Worm (Caenorhabditis elegans) whole organism, mixed stage, embryonic: ENCODE data around the gene F22B3.7.
"Not testable (repeated sequence)": the region's sequence is repeated elsewhere in the genome, so short reads cannot be mapped to it uniquely, and the experiment has no call there.

Experiments used
- M03D4.4 ChIP-seq: sonication (generic microtip); optimal IDR thresholded peaks from 2 replicates; lab custom pipeline; 2017; ENCODE audit warnings: mild to moderate bottlenecking, missing genetic modification characterization, missing compliant biosample characterization
- blmp-1 ChIP-seq: fragments of 150-350 bp; optimal IDR thresholded peaks from 2 replicates; lab custom pipeline; 2014; ENCODE audit warnings: missing biosample characterization, missing genetic modification characterization
- ceh-39 ChIP-seq: fragments of 150-350 bp; optimal IDR thresholded peaks from 2 replicates; lab custom pipeline; 2014; ENCODE audit warnings: missing biosample characterization, missing genetic modification characterization
- ceh-43 ChIP-seq: fragments of 200-800 bp; sonication (Bioruptor generic); optimal IDR thresholded peaks from 2 replicates; lab custom pipeline; 2018; ENCODE audit warnings: mild to moderate bottlenecking, missing genetic modification characterization, moderate library complexity, missing compliant biosample characterization
- ces-1 ChIP-seq: fragments of 150-350 bp; optimal IDR thresholded peaks from 2 replicates; lab custom pipeline; 2014; ENCODE audit warnings: missing biosample characterization, missing genetic modification reagents, missing genetic modification characterization
- cnd-1 ChIP-seq: fragments of 200-800 bp; sonication (Bioruptor generic); optimal IDR thresholded peaks from 2 replicates; lab custom pipeline; 2018; ENCODE audit warnings: mild to moderate bottlenecking, missing genetic modification characterization, missing compliant biosample characterization
- elt-1 ChIP-seq: sonication (generic microtip); optimal IDR thresholded peaks from 2 replicates; lab custom pipeline; 2017; ENCODE audit warnings: missing genetic modification characterization, mild to moderate bottlenecking, missing compliant biosample characterization, antibody characterized with exemption, moderate library complexity, borderline replicate concordance; ENCODE audit not compliant: insufficient read depth
- elt-3 ChIP-seq: fragments of 150-350 bp; optimal IDR thresholded peaks from 2 replicates; lab custom pipeline; 2014; ENCODE audit warnings: missing biosample characterization, missing genetic modification characterization
- flh-1 ChIP-seq: fragments of 200-800 bp; sonication (Bioruptor generic); optimal IDR thresholded peaks from 2 replicates; lab custom pipeline; 2018; ENCODE audit warnings: mild to moderate bottlenecking, missing genetic modification characterization, moderate library complexity, missing compliant biosample characterization
- ham-2 ChIP-seq: fragments of 200-800 bp; sonication (Bioruptor generic); optimal IDR thresholded peaks from 2 replicates; lab custom pipeline; 2018; ENCODE audit warnings: mild to moderate bottlenecking, missing genetic modification characterization, missing compliant biosample characterization
- hlh-1 ChIP-seq: fragments of 150-350 bp; optimal IDR thresholded peaks from 2 replicates; lab custom pipeline; 2014; ENCODE audit warnings: missing biosample characterization, missing genetic modification reagents, missing genetic modification characterization
- lin-13 ChIP-seq: fragments of 150-350 bp; optimal IDR thresholded peaks from 2 replicates; lab custom pipeline; 2014; ENCODE audit warnings: missing biosample characterization, missing genetic modification characterization
- lin-32 ChIP-seq: fragments of 200-800 bp; sonication (Bioruptor generic); optimal IDR thresholded peaks from 2 replicates; lab custom pipeline; 2018; ENCODE audit warnings: mild to moderate bottlenecking, missing genetic modification characterization, missing compliant biosample characterization
- mab-5 ChIP-seq: fragments of 150-350 bp; optimal IDR thresholded peaks from 2 replicates; lab custom pipeline; 2014; ENCODE audit warnings: missing biosample characterization, missing genetic modification characterization
- mep-1 ChIP-seq: fragments of 150-350 bp; optimal IDR thresholded peaks from 2 replicates; lab custom pipeline; 2017; ENCODE audit warnings: missing biosample characterization, missing genetic modification reagents, missing genetic modification characterization, inconsistent platforms
- mls-2 ChIP-seq: sonication (generic microtip); optimal IDR thresholded peaks from 2 replicates; lab custom pipeline; 2016; ENCODE audit warnings: mild to moderate bottlenecking, missing genetic modification characterization, moderate library complexity, missing compliant biosample characterization
- nhr-12 ChIP-seq: fragments of 150-350 bp; optimal IDR thresholded peaks from 2 replicates; lab custom pipeline; 2014; ENCODE audit warnings: missing biosample characterization, missing genetic modification characterization
- nhr-28 ChIP-seq: fragments of 150-350 bp; optimal IDR thresholded peaks from 2 replicates; lab custom pipeline; 2014; ENCODE audit warnings: missing biosample characterization, missing genetic modification characterization
- sem-2 ChIP-seq: fragments of 200-800 bp; sonication (Bioruptor generic); optimal IDR thresholded peaks from 2 replicates; lab custom pipeline; 2018; ENCODE audit warnings: mild to moderate bottlenecking, missing genetic modification characterization, missing compliant biosample characterization
- snpc-4 ChIP-seq: fragments of 150-350 bp; optimal IDR thresholded peaks from 2 replicates; lab custom pipeline; 2014; ENCODE audit warnings: missing biosample characterization, missing genetic modification characterization
- sptf-1 ChIP-seq: sonication (generic microtip); optimal IDR thresholded peaks from 2 replicates; lab custom pipeline; 2017; ENCODE audit warnings: mild to moderate bottlenecking, missing genetic modification characterization, moderate library complexity, missing compliant biosample characterization
- tbx-8 ChIP-seq: fragments of 200-800 bp; sonication (Bioruptor generic); optimal IDR thresholded peaks from 2 replicates; lab custom pipeline; 2018; ENCODE audit warnings: mild to moderate bottlenecking, missing genetic modification characterization, moderate library complexity, missing compliant biosample characterization
- unc-120 ChIP-seq: sonication (generic microtip); optimal IDR thresholded peaks from 2 replicates; lab custom pipeline; 2017; ENCODE audit warnings: missing genetic modification characterization, missing compliant biosample characterization; ENCODE audit not compliant: poor library complexity, severe bottlenecking
- zip-8 ChIP-seq: fragments of 150-350 bp; optimal IDR thresholded peaks from 2 replicates; lab custom pipeline; 2014; ENCODE audit warnings: missing biosample characterization, missing genetic modification characterization
- ztf-11 ChIP-seq: fragments of 150-350 bp; optimal IDR thresholded peaks from 2 replicates; lab custom pipeline; 2014; ENCODE audit warnings: missing biosample characterization, missing genetic modification characterization

Gene F22B3.7

ce11 chrIV:11431448-11431847, 9.9 kb upstream of the F22B3.7 start:
- TF ChIP-seq nhr-12 (tag; lab: Kevin White, UChicago): no peak
- peak; percentile 98 for TF ChIP-seq ces-1 (GFP tag; lab: Kevin White, UChicago)
- no peak for TF ChIP-seq flh-1 (GFP tag; lab: Kevin White, UChicago)
- no peak for TF ChIP-seq mab-5 (tag; lab: Kevin White, UChicago)
- TF ChIP-seq elt-1: no peak

- TF ChIP-seq lin-13 (tag; lab: Kevin White, UChicago): no peak
- no peak for TF ChIP-seq ces-1 (GFP tag; lab: Kevin White, UChicago)
- no peak for TF ChIP-seq ham-2 (GFP tag; lab: Kevin White, UChicago)
- TF ChIP-seq tbx-8: no peak
- TF ChIP-seq lin-32: no peak
- no peak for TF ChIP-seq ceh-43 (GFP tag; lab: Kevin White, UChicago)
- TF ChIP-seq mab-5 (tag; lab: Kevin White, UChicago): no peak
- no peak for TF ChIP-seq sptf-1
- TF ChIP-seq cnd-1 (tag; lab: Kevin White, UChicago): no peak
- no peak for TF ChIP-seq zip-8 (tag; lab: Kevin White, UChicago)
- TF ChIP-seq ztf-11 (tag; lab: Kevin White, UChicago): no peak
- no peak for TF ChIP-seq sem-2 (GFP tag; lab: Kevin White, UChicago)
- TF ChIP-seq blmp-1: no peak
- TF ChIP-seq ceh-39: no peak
These were observed 3.8 kb upstream of the F22B3.7 start, which contains the start of gene kin-4 for ce11 chrIV:11425442-11425841. Gene kin-4 (plus strand): TSS chrIV:11425742.

ce11 chrIV:11424830-11425229, 3.2 kb upstream of the F22B3.7 start, which contains the start of gene F22B3.8:
Gene F22B3.8 (minus strand): TSS chrIV:11424930.
- TF ChIP-seq ces-1 (GFP tag; lab: Kevin White, UChicago) (no peak), snpc-4 (tag; lab: Kevin White, UChicago) (no peak), mep-1 (tag; lab: Kevin White, UChicago) (no peak), zip-8 (tag; lab: Kevin White, UChicago) (no peak), mls-2 (no peak), ham-2 (GFP tag; lab: Kevin White, UChicago) (no peak)

- not testable (repeated sequence) for TF ChIP-seq M03D4.4 (tag; lab: Kevin White, UChicago); ztf-11 (tag; lab: Kevin White, UChicago); ceh-39
These were observed 4.9 kb downstream of the F22B3.7 start, which contains the start of gene F22B3.5 for ce11 chrIV:11416724-11417123. Gene F22B3.5 (minus strand): TSS chrIV:11416824.

DNA sequence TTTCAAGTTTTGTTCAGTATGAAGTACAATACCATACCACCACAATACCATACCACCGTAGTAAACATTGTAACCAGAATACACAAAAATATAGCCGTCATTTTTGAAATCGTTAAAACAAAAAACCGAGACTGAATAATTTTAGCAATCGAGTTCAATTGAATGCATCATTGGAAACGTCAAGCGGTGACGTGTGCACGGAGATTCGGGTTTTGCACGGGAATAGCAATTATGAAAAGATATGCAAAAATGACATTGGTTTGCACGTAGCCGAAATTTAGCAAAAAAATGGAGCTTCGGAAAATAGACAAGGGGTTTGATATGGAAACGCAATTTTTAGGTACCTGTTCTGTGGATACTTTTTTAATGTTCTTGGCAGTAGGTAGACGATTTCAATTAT, 6.7 kb downstream of the F22B3.7 start, which contains the start of gene F22B3.10:
Gene F22B3.10, minus strand, starts transcription at position 101 of the 400 bp plus-strand sequence.
- TF ChIP-seq cnd-1 (tag; lab: Kevin White, UChicago) (no peak), unc-120 (tag; lab: Kevin White, UChicago) (no peak), elt-3 (tag; lab: Kevin White, UChicago) (no peak), nhr-28 (tag; lab: Kevin White, UChicago) (no peak), mls-2 (no peak), tbx-8 (no peak), ces-1 (GFP tag; lab: Kevin White, UChicago) (no peak), lin-32 (no peak), ham-2 (GFP tag; lab: Kevin White, UChicago) (no peak), hlh-1 (tag; lab: Kevin White, UChicago) (no peak), flh-1 (GFP tag; lab: Kevin White, UChicago) (no peak)
- TF ChIP-seq, all 35 proteins: peak for 0

DNA sequence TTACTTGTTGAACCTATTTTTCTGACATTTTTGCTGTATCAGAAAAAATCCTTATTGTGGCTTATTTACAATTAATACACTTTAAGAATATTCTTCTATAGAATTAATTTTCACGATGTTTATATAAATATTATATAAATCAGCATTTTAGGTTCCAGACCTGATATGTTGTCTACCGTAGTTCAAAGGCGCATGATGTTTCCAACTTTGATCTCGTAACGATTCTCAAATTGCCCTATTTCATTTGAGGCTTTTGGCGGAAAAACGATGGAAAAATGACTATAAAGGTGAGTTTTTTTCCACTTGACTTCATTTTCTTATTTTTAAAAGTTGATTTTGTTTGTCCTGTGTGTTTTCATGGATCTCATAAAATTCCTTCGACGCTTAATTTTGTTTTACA, 11.5 kb downstream of the F22B3.7 start, which contains the start of gene gfat-2:
Gene gfat-2, plus strand, starts transcription at position 145 of the 400 bp plus-strand sequence.
- TF ChIP-seq M03D4.4 (tag; lab: Kevin White, UChicago) (no peak), sem-2 (GFP tag; lab: Kevin White, UChicago) (no peak), ceh-43 (GFP tag; lab: Kevin White, UChicago) (no peak), zip-8 (tag; lab: Kevin White, UChicago) (no peak), flh-1 (GFP tag; lab: Kevin White, UChicago) (no peak), elt-1 (no peak)
